Fruit fly (Drosophila melanogaster): ENCODE data around the gene hec.

dm6 chrX:12947670-12948069 lies 9.6 kb downstream of the hec start:
- TF ChIP-seq Myc (optimal IDR thresholded peaks at IDR 0.05) (no peak), h (optimal IDR thresholded peaks at IDR 0.05) (no peak), ttk (optimal IDR thresholded peaks at IDR 0.05) (no peak)

Measured in Kc167 (cell line).